Fruit fly (Drosophila melanogaster) whole organism: ENCODE results near the gene CAH2.

Experiments
- Dll ChIP-seq: fragments of >200 bp; optimal IDR thresholded peaks from 2 replicates; lab custom pipeline; 2017
- EcR ChIP-seq, 2 experiments: fragments of >200 bp; optimal IDR thresholded peaks; 2 replicates each; lab custom pipeline; 2017; ENCODE audit warnings: missing biosample characterization in 2 of 2, missing genetic modification characterization in 2 of 2, missing genetic modification reagents in 2 of 2
- pan ChIP-seq: fragments of >200 bp; optimal IDR thresholded peaks from 2 replicates; lab custom pipeline; 2017
- psq ChIP-seq: fragments of >200 bp; optimal IDR thresholded peaks from 2 replicates; lab custom pipeline; 2017
- usp ChIP-seq: fragments of >200 bp; optimal IDR thresholded peaks from 2 replicates; lab custom pipeline; 2017; ENCODE audit warnings: missing biosample characterization, missing genetic modification characterization, mixed read lengths

DNA sequence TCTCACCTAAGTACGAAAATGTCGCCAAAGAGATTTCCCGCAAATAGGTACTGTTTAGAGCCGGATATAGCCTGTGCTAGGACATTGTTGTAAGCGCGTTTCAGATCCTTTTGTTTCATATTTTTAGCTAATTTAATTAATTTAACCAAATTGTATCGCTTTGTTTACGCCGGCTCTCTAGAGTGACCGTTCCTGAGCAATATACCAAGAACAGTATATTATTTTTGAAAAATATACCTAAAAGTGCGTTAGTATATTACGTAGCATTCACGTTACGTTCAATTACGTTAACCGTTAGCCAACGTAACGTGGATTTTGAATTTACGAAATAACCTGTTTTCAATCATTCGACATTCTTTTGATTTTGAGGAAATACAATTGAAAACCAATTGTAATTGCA lies 16.1 kb downstream of the CAH2 start, which contains the start of gene thoc6:
- no peak for TF ChIP-seq Dll
- TF ChIP-seq psq (lab: Kevin White, UChicago), result no peak
- TF ChIP-seq EcR (GFP tag; optimal IDR thresholded peaks at IDR 0.05; lab: Kevin White, UChicago), result no peak
- no peak for TF ChIP-seq pan (lab: Kevin White, UChicago)
- no peak for TF ChIP-seq usp
